Fruit fly (Drosophila melanogaster): ENCODE measurements around the gene CG42481.

dm6 chr3L:13288161-13288560, 10.7 kb downstream of the CG42481 start:
- TF ChIP-seq CG7045 (GFP tag; optimal IDR thresholded peaks at IDR 0.05) (no peak), ovo (GFP tag; optimal IDR thresholded peaks at IDR 0.05) (no peak)
